Worm (Caenorhabditis elegans): ENCODE results near the gene gei-3.

The gei-3 gene

ce11 chrX:12860711-12861287 is 47.4 kb upstream of the gei-3 start, which contains the start of gene T14G8.3 (continued):
- no peak for TF ChIP-seq dmd-4 (tag; optimal IDR thresholded peaks at IDR 0.05)

DNA sequence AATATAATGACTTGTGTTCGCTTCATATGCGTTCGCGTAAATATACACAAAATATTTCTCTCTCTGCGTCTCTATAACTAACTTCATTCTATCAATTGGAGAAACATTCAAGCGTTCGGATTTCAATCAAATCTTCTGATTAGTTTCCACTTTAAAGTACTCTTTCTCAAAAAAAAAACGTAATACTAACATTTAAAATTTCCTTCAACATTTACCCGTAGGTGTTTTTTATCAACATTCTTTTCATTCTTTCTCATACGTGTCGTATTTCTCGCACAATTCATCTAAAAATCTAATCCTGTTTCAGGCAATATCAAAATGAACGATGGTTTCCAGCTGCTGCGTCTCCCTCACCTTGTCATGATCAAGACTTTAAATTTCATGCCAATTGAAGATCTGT is 44.3 kb upstream of the gei-3 start, which contains the start of gene T14G8.2:
Gene T14G8.2, plus strand, starts transcription at position 301 of the 400 bp plus-strand sequence.
- no peak for TF ChIP-seq egl-27 (tag; optimal IDR thresholded peaks at IDR 0.05)
- TF ChIP-seq unc-39 (tag; optimal IDR thresholded peaks at IDR 0.05), result no peak
- no peak for TF ChIP-seq skn-1 (tag; optimal IDR thresholded peaks at IDR 0.05)
- TF ChIP-seq unc-62 (GFP tag; optimal IDR thresholded peaks at IDR 0.05), result no peak
- TF ChIP-seq unc-55 (GFP tag; optimal IDR thresholded peaks at IDR 0.05), result no peak
- no peak for TF ChIP-seq C34F6.9 (tag; optimal IDR thresholded peaks at IDR 0.05)
- no peak for TF ChIP-seq R02D3.7 (tag; optimal IDR thresholded peaks at IDR 0.05)
- TF ChIP-seq elt-1 (tag; optimal IDR thresholded peaks at IDR 0.05), result no peak
- TF ChIP-seq sma-3 (GFP tag; optimal IDR thresholded peaks at IDR 0.05), result no peak
- TF ChIP-seq ceh-16 (tag; optimal IDR thresholded peaks at IDR 0.05), result no peak
- no peak for TF ChIP-seq nhr-11 (tag; optimal IDR thresholded peaks at IDR 0.05)
- no peak for TF ChIP-seq mdl-1 (tag; optimal IDR thresholded peaks at IDR 0.05)
- no peak for TF ChIP-seq sem-4 (tag; optimal IDR thresholded peaks at IDR 0.05)
- TF ChIP-seq ztf-11 (tag; optimal IDR thresholded peaks at IDR 0.05), result no peak

DNA sequence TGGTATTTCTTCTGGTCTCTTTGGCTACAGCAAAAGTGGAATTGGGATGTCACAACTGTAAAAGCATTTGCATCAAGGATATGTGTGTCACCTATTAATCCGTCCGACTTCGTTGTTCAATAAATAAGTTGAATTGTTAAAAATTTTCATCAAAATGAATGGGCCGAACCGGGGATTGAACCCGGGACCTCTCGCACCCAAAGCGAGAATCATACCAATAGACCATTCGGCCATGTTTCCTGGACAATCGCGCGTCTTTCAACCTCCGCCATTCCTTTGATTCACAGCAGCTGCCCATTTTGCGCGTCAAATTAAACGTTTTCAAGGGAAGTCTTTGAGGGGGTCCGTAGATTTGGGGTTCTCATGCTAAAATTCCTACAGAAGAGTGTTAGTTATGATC is 41.2 kb upstream of the gei-3 start:
- TF ChIP-seq elt-3 (tag; optimal IDR thresholded peaks at IDR 0.05) (no peak), sma-9 (GFP tag; optimal IDR thresholded peaks at IDR 0.05) (no peak), sma-9 (tag; optimal IDR thresholded peaks at IDR 0.05) (no peak), egl-27 (tag; optimal IDR thresholded peaks at IDR 0.05) (no peak), crh-2 (tag; optimal IDR thresholded peaks at IDR 0.05) (no peak), nhr-11 (tag; optimal IDR thresholded peaks at IDR 0.05) (no peak), mab-5 (tag; optimal IDR thresholded peaks at IDR 0.05) (no peak), R02D3.7 (tag; optimal IDR thresholded peaks at IDR 0.05) (no peak), C34F6.9 (tag; optimal IDR thresholded peaks at IDR 0.05) (no peak), lin-13 (GFP tag; optimal IDR thresholded peaks at IDR 0.05) (no peak), ama-1 (optimal IDR thresholded peaks at IDR 0.05) (no peak)

DNA sequence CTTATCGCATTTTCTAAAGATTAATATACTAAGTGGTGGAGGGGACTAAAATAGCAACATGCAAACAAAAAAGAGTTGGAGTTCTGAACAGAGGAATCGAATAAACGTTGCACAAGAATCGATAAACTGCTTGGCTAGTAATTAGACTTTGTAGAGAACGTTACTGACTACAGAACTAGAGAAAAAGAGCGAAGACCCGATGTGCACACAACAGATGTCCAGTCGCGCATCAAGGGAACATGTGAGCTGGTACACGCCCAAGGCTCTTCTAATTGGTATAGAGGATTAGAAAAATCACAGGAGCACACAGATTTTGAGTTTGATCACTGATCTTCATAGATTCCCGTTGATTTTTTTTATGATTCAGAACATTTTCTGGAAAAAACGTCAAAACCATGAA is 40.7 kb upstream of the gei-3 start:
- TF ChIP-seq blmp-1 (tag; optimal IDR thresholded peaks at IDR 0.05; ENCODE audit: insufficient read depth), result no peak
- peak; percentile 25 for TF ChIP-seq unc-55 (GFP tag; optimal IDR thresholded peaks at IDR 0.05)

- TF ChIP-seq nhr-21 (tag; optimal IDR thresholded peaks at IDR 0.05), result no peak
- no peak for TF ChIP-seq C34F6.9 (tag; optimal IDR thresholded peaks at IDR 0.05)
- no peak for TF ChIP-seq mab-5 (tag; optimal IDR thresholded peaks at IDR 0.05)
- no peak for TF ChIP-seq snpc-4 (tag; optimal IDR thresholded peaks at IDR 0.05)
- TF ChIP-seq skn-1 (tag; optimal IDR thresholded peaks at IDR 0.05), result no peak
- no peak for TF ChIP-seq nhr-12 (tag; optimal IDR thresholded peaks at IDR 0.05)
- TF ChIP-seq ama-1 (optimal IDR thresholded peaks at IDR 0.05), result no peak
- TF ChIP-seq lin-13 (GFP tag; optimal IDR thresholded peaks at IDR 0.05), result no peak
- TF ChIP-seq F13H6.1 (tag; optimal IDR thresholded peaks at IDR 0.05), result peak; percentile 21
- TF ChIP-seq fos-1 (tag; optimal IDR thresholded peaks at IDR 0.05), result no peak
- no peak for TF ChIP-seq elt-1 (tag; optimal IDR thresholded peaks at IDR 0.05)
- peak; percentile 3 for TF ChIP-seq sma-9 (GFP tag; optimal IDR thresholded peaks at IDR 0.05)
- TF ChIP-seq sma-9 (tag; optimal IDR thresholded peaks at IDR 0.05), result no peak
- peak; percentile 24 for TF ChIP-seq nhr-129 (tag; optimal IDR thresholded peaks at IDR 0.05)
Measured at ce11 chrX:12853079-12853478, 39.6 kb upstream of the gei-3 start.

ce11 chrX:12852575-12852974 is 39.1 kb upstream of the gei-3 start, which contains the start of gene chd-3:
Gene chd-3 (minus strand): TSS chrX:12852601.
- no peak for TF ChIP-seq skn-1 (tag; optimal IDR thresholded peaks at IDR 0.05)
- TF ChIP-seq ztf-11 (tag; optimal IDR thresholded peaks at IDR 0.05), result no peak
- TF ChIP-seq lin-13 (GFP tag; optimal IDR thresholded peaks at IDR 0.05), result no peak
- TF ChIP-seq nhr-23 (tag; optimal IDR thresholded peaks at IDR 0.05), result no peak
- no peak for TF ChIP-seq dmd-4 (tag; optimal IDR thresholded peaks at IDR 0.05)
- TF ChIP-seq blmp-1 (tag; optimal IDR thresholded peaks at IDR 0.05; ENCODE audit: insufficient read depth), result no peak
- no peak for TF ChIP-seq nhr-77 (tag; optimal IDR thresholded peaks at IDR 0.05)
